Fruit fly (Drosophila melanogaster) whole organism, embryonic: ENCODE measurements around the gene CG42240.
A peak's percentile ranks its signal among the peaks of the same experiment; 100 is the strongest.

ENCODE experiments used
- Atf-2 ChIP-seq: fragments of 200-800 bp; sonication (Bioruptor generic); optimal IDR thresholded peaks from 2 replicates; lab custom pipeline; 2016; ENCODE audit warnings: missing biosample characterization, missing genetic modification characterization
- B-H1 ChIP-seq: fragments of 200-800 bp; sonication (Bioruptor generic); IDR thresholded peaks from 3 replicates; pipeline ENCODE4 v1.3.6; 2022; ENCODE audit warnings: missing biosample characterization, missing genetic modification characterization
- B-H2 ChIP-seq: fragments of 200-800 bp; sonication (Bioruptor generic); optimal IDR thresholded peaks from 2 replicates; lab custom pipeline; 2018; ENCODE audit warnings: missing biosample characterization, mild to moderate bottlenecking, missing genetic modification characterization
- CG10209 ChIP-seq: fragments of 200-800 bp; sonication (Bioruptor generic); optimal IDR thresholded peaks from 3 replicates; lab custom pipeline; 2017; ENCODE audit warnings: missing biosample characterization, mild to moderate bottlenecking, missing genetic modification characterization, missing genetic modification reagents
- CG10543 ChIP-seq: fragments of 200-800 bp; sonication (Bioruptor generic); optimal IDR thresholded peaks from 3 replicates; lab custom pipeline; 2017; ENCODE audit warnings: missing biosample characterization, mild to moderate bottlenecking, missing genetic modification characterization, moderate library complexity
- CG10654 ChIP-seq: fragments of 200-800 bp; sonication (Bioruptor generic); optimal IDR thresholded peaks from 2 replicates; lab custom pipeline; 2016; ENCODE audit warnings: missing biosample characterization, missing genetic modification characterization
- CG11093 ChIP-seq: fragments of 200-800 bp; sonication (Bioruptor generic); IDR thresholded peaks from 3 replicates; pipeline ENCODE4 v1.3.6; 2022; ENCODE audit warnings: missing biosample characterization, missing genetic modification characterization
- CG12942 ChIP-seq: fragments of 200-800 bp; sonication (Bioruptor generic); optimal IDR thresholded peaks from 3 replicates; lab custom pipeline; 2016; ENCODE audit warnings: missing biosample characterization, missing genetic modification characterization
- CG14014 ChIP-seq: fragments of 200-800 bp; sonication (Bioruptor generic); IDR thresholded peaks from 2 replicates; pipeline ENCODE4 v1.3.6; 2022; ENCODE audit warnings: missing biosample characterization, missing genetic modification characterization
- CG15269 ChIP-seq: fragments of 200-800 bp; sonication (Bioruptor generic); optimal IDR thresholded peaks from 2 replicates; lab custom pipeline; 2018; ENCODE audit warnings: missing biosample characterization, mild to moderate bottlenecking, missing genetic modification characterization, moderate library complexity
- CG1647 ChIP-seq: fragments of 200-800 bp; sonication (Bioruptor generic); optimal IDR thresholded peaks from 3 replicates; lab custom pipeline; 2016; ENCODE audit warnings: missing biosample characterization, missing genetic modification characterization
- CG2875 ChIP-seq: fragments of 200-800 bp; sonication (Bioruptor generic); optimal IDR thresholded peaks from 2 replicates; lab custom pipeline; 2017; ENCODE audit warnings: missing biosample characterization, mild to moderate bottlenecking, missing genetic modification characterization, missing genetic modification reagents
- CG2889 ChIP-seq: fragments of 200-800 bp; sonication (Bioruptor generic); IDR thresholded peaks from 3 replicates; pipeline ENCODE4 v1.3.6; 2022; ENCODE audit warnings: missing biosample characterization, missing genetic modification characterization
- CG31388 ChIP-seq: fragments of 200-800 bp; sonication (Bioruptor generic); optimal IDR thresholded peaks from 2 replicates; lab custom pipeline; 2016; ENCODE audit warnings: missing biosample characterization, missing genetic modification characterization
- CG33213 ChIP-seq: fragments of 200-800 bp; sonication (Bioruptor generic); optimal IDR thresholded peaks from 3 replicates; lab custom pipeline; 2016; ENCODE audit warnings: missing biosample characterization, missing genetic modification characterization
- CG3407 ChIP-seq: fragments of 200-800 bp; sonication (Bioruptor generic); optimal IDR thresholded peaks from 2 replicates; lab custom pipeline; 2018; ENCODE audit warnings: missing biosample characterization, mild to moderate bottlenecking, missing genetic modification characterization
- CG3995 ChIP-seq: fragments of 200-800 bp; sonication (Bioruptor generic); optimal IDR thresholded peaks from 3 replicates; lab custom pipeline; 2016; ENCODE audit warnings: missing biosample characterization, missing genetic modification characterization
- CG4328 ChIP-seq: fragments of 200-800 bp; sonication (Bioruptor generic); optimal IDR thresholded peaks from 3 replicates; lab custom pipeline; 2017; ENCODE audit warnings: missing biosample characterization, missing genetic modification reagents, missing genetic modification characterization
- CG4404 ChIP-seq: fragments of 200-800 bp; sonication (Bioruptor generic); IDR thresholded peaks from 2 replicates; pipeline ENCODE4 v1.3.6; 2022; ENCODE audit warnings: missing biosample characterization, missing genetic modification characterization
- CG7357 ChIP-seq: fragments of 200-800 bp; sonication (Bioruptor generic); IDR thresholded peaks from 3 replicates; pipeline ENCODE4 v1.3.6; 2022; ENCODE audit warnings: missing biosample characterization, missing genetic modification characterization
- CG7786 ChIP-seq: fragments of 200-800 bp; sonication (Bioruptor generic); optimal IDR thresholded peaks from 2 replicates; lab custom pipeline; 2016; ENCODE audit warnings: missing biosample characterization, missing genetic modification characterization
- CTCF ChIP-seq: fragments of 200-800 bp; sonication (Bioruptor generic); optimal IDR thresholded peaks from 2 replicates; lab custom pipeline; 2017; ENCODE audit warnings: missing biosample characterization, mild to moderate bottlenecking, missing genetic modification characterization, moderate library complexity
- Camta ChIP-seq: fragments of 200-800 bp; sonication (Bioruptor generic); optimal IDR thresholded peaks from 2 replicates; lab custom pipeline; 2016; ENCODE audit warnings: missing biosample characterization, missing genetic modification characterization
- D19B ChIP-seq: fragments of 200-800 bp; sonication (Bioruptor generic); optimal IDR thresholded peaks from 2 replicates; lab custom pipeline; 2017; ENCODE audit warnings: missing biosample characterization, mild to moderate bottlenecking, missing genetic modification characterization
- Dbx ChIP-seq: fragments of 200-800 bp; sonication (Bioruptor generic); IDR thresholded peaks from 3 replicates; pipeline ENCODE4 v1.3.6; 2022; ENCODE audit warnings: missing biosample characterization, missing genetic modification characterization
- ERR ChIP-seq: fragments of 200-800 bp; sonication (Bioruptor generic); optimal IDR thresholded peaks from 2 replicates; lab custom pipeline; 2016; ENCODE audit warnings: missing biosample characterization, missing genetic modification characterization
- Hey ChIP-seq: fragments of 200-800 bp; sonication (Bioruptor generic); optimal IDR thresholded peaks from 3 replicates; lab custom pipeline; 2018; ENCODE audit warnings: missing biosample characterization, mild to moderate bottlenecking, missing genetic modification characterization
- Lim3 ChIP-seq: fragments of 200-800 bp; sonication (Bioruptor generic); IDR thresholded peaks from 2 replicates; pipeline ENCODE4 v1.3.6; 2022; ENCODE audit warnings: missing biosample characterization, missing genetic modification characterization
- PHDP ChIP-seq: fragments of 200-800 bp; sonication (Bioruptor generic); optimal IDR thresholded peaks from 3 replicates; lab custom pipeline; 2018; ENCODE audit warnings: missing biosample characterization, mild to moderate bottlenecking, missing genetic modification characterization, moderate library complexity
- Spps ChIP-seq: fragments of 200-800 bp; sonication (Bioruptor generic); optimal IDR thresholded peaks from 2 replicates; lab custom pipeline; 2018; ENCODE audit warnings: missing biosample characterization, mild to moderate bottlenecking, missing genetic modification characterization
- Sry-δ ChIP-seq: fragments of 200-800 bp; sonication (Bioruptor generic); optimal IDR thresholded peaks from 2 replicates; lab custom pipeline; 2016; ENCODE audit warnings: missing biosample characterization, missing genetic modification characterization
- Usf ChIP-seq: fragments of 200-800 bp; sonication (Bioruptor generic); optimal IDR thresholded peaks from 2 replicates; lab custom pipeline; 2017; ENCODE audit warnings: missing genotype, missing biosample characterization, missing genetic modification characterization
- aop ChIP-seq: fragments of 200-800 bp; sonication (Bioruptor generic); IDR thresholded peaks from 2 replicates; pipeline ENCODE4 v1.3.6; 2022; ENCODE audit warnings: missing biosample characterization, missing genetic modification characterization
- br ChIP-seq: fragments of >200 bp; optimal IDR thresholded peaks from 2 replicates; lab custom pipeline; 2017
- cad ChIP-seq: fragments of >200 bp; optimal IDR thresholded peaks from 2 replicates; lab custom pipeline; 2017; ENCODE audit warnings: missing biosample characterization, missing genetic modification characterization
- chn ChIP-seq: fragments of 200-800 bp; sonication (Bioruptor generic); optimal IDR thresholded peaks from 2 replicates; lab custom pipeline; 2016; ENCODE audit warnings: missing biosample characterization, missing genetic modification characterization
- dimm ChIP-seq: fragments of 200-800 bp; sonication (Bioruptor generic); IDR thresholded peaks from 2 replicates; pipeline ENCODE4 v1.3.6; 2022; ENCODE audit warnings: missing biosample characterization, missing genetic modification characterization
- esg ChIP-seq: fragments of 200-800 bp; sonication (Bioruptor generic); conservative IDR thresholded peaks from 2 replicates; pipeline ENCODE4 v1.3.6; 2022; ENCODE audit warnings: missing biosample characterization, missing genetic modification characterization
- fd64A ChIP-seq: fragments of 200-800 bp; sonication (Bioruptor generic); optimal IDR thresholded peaks from 3 replicates; lab custom pipeline; 2018; ENCODE audit warnings: missing biosample characterization, mild to moderate bottlenecking, missing genetic modification characterization
- jumu ChIP-seq: fragments of 200-800 bp; sonication (Bioruptor generic); optimal IDR thresholded peaks from 3 replicates; lab custom pipeline; 2016; ENCODE audit warnings: missing biosample characterization, missing genetic modification characterization
- nmo ChIP-seq: fragments of 200-800 bp; sonication (Bioruptor generic); optimal IDR thresholded peaks from 2 replicates; lab custom pipeline; 2018; ENCODE audit warnings: missing biosample characterization, mild to moderate bottlenecking, missing genetic modification characterization, moderate library complexity
- onecut ChIP-seq: fragments of 200-800 bp; sonication (Bioruptor generic); IDR thresholded peaks from 2 replicates; pipeline ENCODE4 v1.3.6; 2022; ENCODE audit warnings: missing biosample characterization, missing genetic modification characterization
- p53 ChIP-seq: fragments of 200-800 bp; sonication (Bioruptor generic); optimal IDR thresholded peaks from 2 replicates; lab custom pipeline; 2016; ENCODE audit warnings: missing biosample characterization, missing genetic modification characterization
- peb ChIP-seq: fragments of 200-800 bp; sonication (Bioruptor generic); IDR thresholded peaks from 2 replicates; pipeline ENCODE4 v1.3.6; 2022; ENCODE audit warnings: missing biosample characterization, missing genetic modification characterization
- pita ChIP-seq: fragments of 200-800 bp; sonication (Bioruptor generic); optimal IDR thresholded peaks from 2 replicates; lab custom pipeline; 2017; ENCODE audit warnings: missing biosample characterization, mild to moderate bottlenecking, missing genetic modification characterization
- pum ChIP-seq: fragments of 200-800 bp; sonication (Bioruptor generic); optimal IDR thresholded peaks from 2 replicates; lab custom pipeline; 2016; ENCODE audit warnings: missing biosample characterization, missing genetic modification characterization
- pzg ChIP-seq: fragments of 200-800 bp; sonication (Bioruptor generic); optimal IDR thresholded peaks from 3 replicates; lab custom pipeline; 2018; ENCODE audit warnings: missing biosample characterization, mild to moderate bottlenecking, missing genetic modification characterization, moderate library complexity
- schlank ChIP-seq: fragments of 200-800 bp; sonication (Bioruptor generic); optimal IDR thresholded peaks from 2 replicates; lab custom pipeline; 2018; ENCODE audit warnings: missing biosample characterization, mild to moderate bottlenecking, missing genetic modification characterization
- stwl ChIP-seq: fragments of 200-800 bp; sonication (Bioruptor generic); optimal IDR thresholded peaks from 3 replicates; lab custom pipeline; 2018; ENCODE audit warnings: missing biosample characterization, mild to moderate bottlenecking, missing genetic modification characterization, moderate library complexity
- tap ChIP-seq: fragments of 200-800 bp; optimal IDR thresholded peaks from 3 replicates; lab custom pipeline; 2019; ENCODE audit warnings: missing biosample characterization, mild to moderate bottlenecking, missing genetic modification characterization, moderate library complexity
- tin ChIP-seq: fragments of 200-800 bp; sonication (Bioruptor generic); optimal IDR thresholded peaks from 3 replicates; lab custom pipeline; 2016; ENCODE audit warnings: missing biosample characterization, missing genetic modification characterization
- twi ChIP-seq: fragments of 200-800 bp; optimal IDR thresholded peaks from 2 replicates; lab custom pipeline; 2019; ENCODE audit warnings: missing biosample characterization, mild to moderate bottlenecking, missing genetic modification characterization, moderate library complexity

CG42240 gene

dm6 chrX:6330369-6330949, at the start of gene CG42240 (continued):
- TF ChIP-seq chn (peak; percentile 88), CG1647 (peak; percentile 70), Camta (GFP tag; lab: Kevin White, UChicago) (peak; percentile 86), onecut (peak; percentile 72), cad (GFP tag; lab: Kevin White, UChicago) (no peak), CG2889 (GFP tag; lab: Robert Waterston, UW) (peak; percentile 60; the same call in 1 of the 3 replicates), PHDP (tag; lab: Kevin White, UChicago) (peak; percentile 91), CG33213 (GFP tag; lab: Kevin White, UChicago) (peak; percentile 37), CG15269 (peak; percentile 92), tin (GFP tag; lab: Kevin White, UChicago) (peak; percentile 90), Hey (tag; lab: Kevin White, UChicago) (peak; percentile 25), CG10209 (peak; percentile 91), nmo (GFP tag; lab: Kevin White, UChicago) (peak; percentile 96), CG7786 (peak; percentile 67), twi (tag; lab: Kevin White, UChicago) (peak; percentile 83), CG14014 (GFP tag; lab: Robert Waterston, UW) (peak; percentile 72), CG12942 (GFP tag; lab: Kevin White, UChicago) (peak; percentile 81), CG2875 (GFP tag; lab: Kevin White, UChicago) (peak; percentile 92), dimm (0 out of 2 replicates have a peak, but pooled peaks have one; percentile 32), CG10543 (peak; percentile 79), stwl (tag; lab: Kevin White, UChicago) (no peak), esg (GFP tag; lab: Robert Waterston, UW) (peak; percentile 86), D19B (GFP tag; lab: Kevin White, UChicago) (peak; percentile 77), CG4328 (peak; percentile 90), CG31388 (peak; percentile 81), Sry-δ (GFP tag; lab: Kevin White, UChicago) (peak; percentile 24), br (lab: Kevin White, UChicago) (no peak), CG3407 (GFP tag; lab: Kevin White, UChicago) (peak; percentile 87), p53 (no peak), peb (GFP tag; lab: Robert Waterston, UW) (peak; percentile 65), Lim3 (GFP tag; lab: Robert Waterston, UW) (peak; percentile 46; the same call in 1 of the 2 replicates), B-H1 (GFP tag; lab: Robert Waterston, UW) (peak; percentile 62), schlank (tag; lab: Kevin White, UChicago) (peak; percentile 14), fd64A (peak; percentile 73), pzg (GFP tag; lab: Kevin White, UChicago) (no peak), ERR (GFP tag; lab: Kevin White, UChicago) (peak; percentile 48), CG7357 (GFP tag; lab: Robert Waterston, UW) (peak; percentile 76), CG3995 (GFP tag; lab: Kevin White, UChicago) (peak; percentile 28), Atf-2 (GFP tag; lab: Kevin White, UChicago) (peak; percentile 80), jumu (GFP tag; lab: Kevin White, UChicago) (peak; percentile 63), tap (tag; lab: Kevin White, UChicago) (peak; percentile 86), Spps (peak; percentile 81), CG11093 (GFP tag; lab: Robert Waterston, UW) (peak; percentile 74), pum (GFP tag; lab: Kevin White, UChicago) (peak; percentile 86), CG10654 (GFP tag; lab: Kevin White, UChicago) (peak; percentile 89), B-H2 (GFP tag; lab: Kevin White, UChicago) (peak; percentile 57), CTCF (GFP tag; lab: Kevin White, UChicago) (no peak), Dbx (0 out of 3 replicates have a peak, but pooled peaks have one; percentile 33), Usf (peak; percentile 63), pita (GFP tag; lab: Kevin White, UChicago) (no peak), CG4404 (GFP tag; lab: Robert Waterston, UW) (peak; percentile 61), aop (no peak)
